Worm (Caenorhabditis elegans) whole organism, mixed stage, embryonic: ENCODE measurements around the gene C25F9.14.

Experiments
- ces-1 ChIP-seq: fragments of 150-350 bp; optimal IDR thresholded peaks from 2 replicates; lab custom pipeline; 2014; ENCODE audit warnings: missing biosample characterization, missing genetic modification reagents, missing genetic modification characterization
- nhr-12 ChIP-seq: fragments of 150-350 bp; optimal IDR thresholded peaks from 2 replicates; lab custom pipeline; 2014; ENCODE audit warnings: missing biosample characterization, missing genetic modification characterization
- nhr-237 ChIP-seq: fragments of 150-350 bp; optimal IDR thresholded peaks from 2 replicates; lab custom pipeline; 2014; ENCODE audit warnings: missing biosample characterization, missing genetic modification characterization
- pha-4 ChIP-seq: fragments of 150-350 bp; optimal IDR thresholded peaks from 2 replicates; lab custom pipeline; 2018; ENCODE audit warnings: missing biosample characterization, missing genetic modification reagents, missing genetic modification characterization
- unc-39 ChIP-seq: fragments of 150-350 bp; optimal IDR thresholded peaks from 2 replicates; lab custom pipeline; 2014; ENCODE audit warnings: missing biosample characterization, missing genetic modification characterization
- zip-8 ChIP-seq: fragments of 150-350 bp; optimal IDR thresholded peaks from 2 replicates; lab custom pipeline; 2014; ENCODE audit warnings: missing biosample characterization, missing genetic modification characterization
- ztf-11 ChIP-seq: fragments of 150-350 bp; optimal IDR thresholded peaks from 2 replicates; lab custom pipeline; 2014; ENCODE audit warnings: missing biosample characterization, missing genetic modification characterization

DNA sequence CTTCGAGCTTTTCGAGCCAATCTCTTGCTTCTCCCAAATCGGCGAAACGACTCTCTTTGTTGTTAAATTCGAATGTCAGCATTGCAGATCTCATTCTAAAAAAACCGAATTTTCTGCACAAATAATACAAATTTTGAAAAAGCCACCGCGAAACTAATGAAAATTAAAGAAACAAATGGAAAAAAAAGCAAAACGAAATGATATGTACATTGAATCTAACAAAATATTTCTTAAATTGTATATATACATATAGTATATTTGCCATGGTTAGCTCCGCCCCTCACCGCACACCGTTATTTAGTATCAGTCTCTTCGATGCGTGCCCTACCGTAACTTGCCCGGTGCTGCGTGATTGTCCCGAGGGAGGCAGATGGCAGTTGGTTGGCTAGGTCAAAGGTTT is 35.7 kb upstream of the C25F9.14 start, which contains the start of gene srw-86:
- TF ChIP-seq nhr-12 (tag; lab: Kevin White, UChicago), result no peak
- TF ChIP-seq ztf-11 (tag; lab: Kevin White, UChicago), result no peak
- no peak for TF ChIP-seq unc-39 (tag; lab: Kevin White, UChicago)
- no peak for TF ChIP-seq pha-4
- TF ChIP-seq nhr-237 (tag; lab: Kevin White, UChicago), result no peak
- TF ChIP-seq ces-1 (GFP tag; lab: Kevin White, UChicago), result no peak
- TF ChIP-seq zip-8 (tag; lab: Kevin White, UChicago), result no peak
